Worm (Caenorhabditis elegans) whole organism, L1 larva: ENCODE results near the gene C04G6.2.

Experiments
- C04F5.9 ChIP-seq: sonication (generic microtip); optimal IDR thresholded peaks from 2 replicates; lab custom pipeline; 2016; ENCODE audit warnings: missing genetic modification characterization, missing compliant biosample characterization
- ceh-63 ChIP-seq: fragments of 200-800 bp; sonication (Bioruptor generic); optimal IDR thresholded peaks from 2 replicates; lab custom pipeline; 2018; ENCODE audit warnings: mild to moderate bottlenecking, missing genetic modification characterization, missing compliant biosample characterization
- egl-27 ChIP-seq, 2 experiments: fragments of 150-350 bp in 1 of 2; sonication (generic microtip); optimal IDR thresholded peaks; 3 replicates each; lab custom pipeline; 2017 to 2018; ENCODE audit warnings: missing biosample characterization in 2 of 2, missing genetic modification characterization in 2 of 2, missing genetic modification reagents in 2 of 2
- elt-2 ChIP-seq: sonication (generic microtip); optimal IDR thresholded peaks from 2 replicates; lab custom pipeline; 2016; ENCODE audit warnings: missing genetic modification characterization, mild to moderate bottlenecking, inconsistent platforms, missing compliant biosample characterization, missing genetic modification reagents
- fos-1 ChIP-seq: fragments of 150-350 bp; optimal IDR thresholded peaks from 2 replicates; lab custom pipeline; 2014; ENCODE audit warnings: missing biosample characterization, missing genetic modification characterization
- hlh-17 ChIP-seq: fragments of 200-800 bp; sonication (Bioruptor generic); optimal IDR thresholded peaks from 2 replicates; lab custom pipeline; 2018; ENCODE audit warnings: missing genetic modification characterization, mild to moderate bottlenecking, missing compliant biosample characterization, moderate library complexity, borderline replicate concordance
- lin-35 ChIP-seq, 2 experiments: fragments of 150-350 bp; optimal IDR thresholded peaks; 2 replicates each; lab custom pipeline; 2014; ENCODE audit warnings: missing biosample characterization in 2 of 2, missing genetic modification characterization in 2 of 2, missing genetic modification reagents in 2 of 2
- lin-39 ChIP-seq: fragments of 150-350 bp; optimal IDR thresholded peaks from 2 replicates; lab custom pipeline; 2014; ENCODE audit warnings: missing biosample characterization, missing genetic modification reagents, missing genetic modification characterization
- sox-4 ChIP-seq: sonication (generic microtip); optimal IDR thresholded peaks from 2 replicates; lab custom pipeline; 2016; ENCODE audit warnings: missing genetic modification characterization, missing compliant biosample characterization
- vab-15 ChIP-seq: sonication (generic microtip); optimal IDR thresholded peaks from 2 replicates; lab custom pipeline; 2017; ENCODE audit warnings: missing genotype, mild to moderate bottlenecking, missing genetic modification characterization, missing compliant biosample characterization

DNA sequence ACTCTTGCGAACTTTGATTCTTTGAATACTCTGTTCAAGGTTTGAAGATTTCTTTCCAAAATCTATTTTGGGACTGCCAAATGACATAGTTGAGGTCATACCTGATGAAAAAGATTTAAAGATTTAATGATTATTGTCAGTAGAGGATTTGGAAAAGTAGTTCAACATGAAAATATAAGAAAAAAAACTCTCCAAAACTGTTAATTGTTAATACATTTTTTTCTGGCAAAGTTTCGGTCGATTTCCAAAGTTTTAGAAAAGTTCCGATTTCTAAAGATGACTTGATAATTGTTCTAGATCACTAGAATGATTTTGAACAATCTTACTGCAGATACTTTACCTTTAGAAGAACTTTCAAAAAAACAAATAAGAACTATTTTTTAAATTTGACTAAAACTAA is 21.8 kb upstream of the C04G6.2 start, which contains the start of gene C27A2.7:
- TF ChIP-seq lin-35 (GFP tag; optimal IDR thresholded peaks at IDR 0.05; lab: Kevin White, UChicago) = no peak
- TF ChIP-seq C04F5.9 (tag; lab: Kevin White, UChicago) = no peak
- TF ChIP-seq lin-39 (tag; lab: Kevin White, UChicago) = no peak
- TF ChIP-seq sox-4 (tag; lab: Kevin White, UChicago) = no peak
- TF ChIP-seq hlh-17 (GFP tag; lab: Kevin White, UChicago) = no peak
- no peak for TF ChIP-seq fos-1
- no peak for TF ChIP-seq elt-2
- no peak for TF ChIP-seq egl-27 (tag; optimal IDR thresholded peaks at IDR 0.05; lab: Kevin White, UChicago)
- no peak for TF ChIP-seq vab-15 (tag; lab: Kevin White, UChicago)
- TF ChIP-seq ceh-63 (GFP tag; lab: Kevin White, UChicago) = no peak
